Worm (Caenorhabditis elegans): ENCODE data around the gene wip-1.

- TF ChIP-seq atf-7 (tag; optimal IDR thresholded peaks at IDR 0.05): peak; percentile 92
- no peak for TF ChIP-seq sdz-38 (tag; optimal IDR thresholded peaks at IDR 0.05)
- TF ChIP-seq ceh-91 (GFP tag; IDR thresholded peaks at IDR 0.05): peak; percentile 93
- peak; percentile 99 for TF ChIP-seq nhr-80 (tag; optimal IDR thresholded peaks at IDR 0.05)
- TF ChIP-seq fkh-3 (tag; optimal IDR thresholded peaks at IDR 0.05): peak; percentile 21
- peak; percentile 83 for TF ChIP-seq Y79H2A.3 (GFP tag; conservative IDR thresholded peaks at IDR 0.05)
- peak; percentile 34 for TF ChIP-seq B0261.1 (tag; optimal IDR thresholded peaks at IDR 0.05)
- TF ChIP-seq tbx-9 (tag; optimal IDR thresholded peaks at IDR 0.05; ENCODE audit: borderline replicate concordance): no peak
- TF ChIP-seq unc-62 (GFP tag; optimal IDR thresholded peaks at IDR 0.05): peak; percentile 17
- TF ChIP-seq ztf-28 (GFP tag; IDR thresholded peaks at IDR 0.05): peak; percentile 92
- peak; percentile 95 for TF ChIP-seq Y56A3A.18 (GFP tag; IDR thresholded peaks at IDR 0.05)
These were observed at the start of gene wip-1 for ce11 chrIII:5018116-5018689.
